Worm (Caenorhabditis elegans) whole organism, young adult: ENCODE results near the gene K09E4.4.

Experiments
- C06A6.2 ChIP-seq: fragments of 200-800 bp; sonication (Bioruptor generic); conservative IDR thresholded peaks from 2 replicates; pipeline ENCODE4 v1.3.6; 2022; ENCODE audit warnings: missing genetic modification characterization, missing compliant biosample characterization
- F10E7.11 ChIP-seq: sonication (generic microtip); optimal IDR thresholded peaks from 2 replicates; lab custom pipeline; 2017; ENCODE audit warnings: mild to moderate bottlenecking, missing genetic modification characterization, moderate library complexity, missing compliant biosample characterization
- F57A8.1 ChIP-seq: fragments of 200-800 bp; sonication (Bioruptor generic); optimal IDR thresholded peaks from 2 replicates; lab custom pipeline; 2018; ENCODE audit warnings: mild to moderate bottlenecking, missing genetic modification characterization, moderate library complexity, missing compliant biosample characterization
- T26A5.8 ChIP-seq: sonication (generic microtip); optimal IDR thresholded peaks from 2 replicates; lab custom pipeline; 2016; ENCODE audit warnings: missing genetic modification characterization, missing compliant biosample characterization
- ZK185.1 ChIP-seq: sonication (generic microtip); optimal IDR thresholded peaks from 2 replicates; lab custom pipeline; 2016; ENCODE audit warnings: mild to moderate bottlenecking, missing genetic modification characterization, missing compliant biosample characterization; ENCODE audit not compliant: poor library complexity, severe bottlenecking
- gei-17 ChIP-seq: fragments of 200-800 bp; sonication (Bioruptor generic); optimal IDR thresholded peaks from 2 replicates; lab custom pipeline; 2018; ENCODE audit warnings: mild to moderate bottlenecking, missing genetic modification characterization, missing compliant biosample characterization
- him-1 ChIP-seq: sonication (generic microtip); optimal IDR thresholded peaks from 2 replicates; lab custom pipeline; 2016; ENCODE audit warnings: missing genotype, missing genetic modification reagents, missing genetic modification characterization, missing compliant biosample characterization
- hlh-26 ChIP-seq: fragments of 200-800 bp; sonication (Bioruptor generic); conservative IDR thresholded peaks from 2 replicates; pipeline ENCODE4 v1.3.6; 2022; ENCODE audit warnings: missing genetic modification reagents, missing genetic modification characterization, missing compliant biosample characterization
- lin-35 ChIP-seq, 3 experiments: fragments of 150-350 bp in 2 of 3; sonication (generic microtip) in 1 of 3; optimal IDR thresholded peaks; 2 replicates each; lab custom pipeline; 2014 to 2018; ENCODE audit warnings: missing biosample characterization in 3 of 3, missing genetic modification characterization in 3 of 3, missing genetic modification reagents in 3 of 3
- lsl-1 ChIP-seq: fragments of 200-800 bp; sonication (Bioruptor generic); optimal IDR thresholded peaks from 2 replicates; lab custom pipeline; 2018; ENCODE audit warnings: mild to moderate bottlenecking, missing genetic modification characterization, moderate library complexity, missing compliant biosample characterization
- snpc-4 ChIP-seq, 5 experiments: fragments of 150-350 bp in 1 of 5; sonication (generic microtip) in 4 of 5; optimal IDR thresholded peaks; 2 replicates each; lab custom pipeline; 2014 to 2018; ENCODE audit warnings: missing genetic modification characterization in 5 of 5, missing biosample characterization in 3 of 5, antibody characterized with exemption in 2 of 5, mild to moderate bottlenecking in 2 of 5, missing compliant biosample characterization in 2 of 5, missing genotype in 2 of 5, moderate library complexity in 2 of 5, missing genetic modification reagents in 1 of 5
- unc-62 ChIP-seq: fragments of 150-350 bp; optimal IDR thresholded peaks from 2 replicates; lab custom pipeline; 2014; ENCODE audit warnings: missing biosample characterization, missing genetic modification reagents, missing genetic modification characterization
- xnd-1 ChIP-seq: sonication (generic microtip); optimal IDR thresholded peaks from 2 replicates; lab custom pipeline; 2016; ENCODE audit warnings: missing genotype, missing genetic modification reagents, missing genetic modification characterization, missing compliant biosample characterization

DNA sequence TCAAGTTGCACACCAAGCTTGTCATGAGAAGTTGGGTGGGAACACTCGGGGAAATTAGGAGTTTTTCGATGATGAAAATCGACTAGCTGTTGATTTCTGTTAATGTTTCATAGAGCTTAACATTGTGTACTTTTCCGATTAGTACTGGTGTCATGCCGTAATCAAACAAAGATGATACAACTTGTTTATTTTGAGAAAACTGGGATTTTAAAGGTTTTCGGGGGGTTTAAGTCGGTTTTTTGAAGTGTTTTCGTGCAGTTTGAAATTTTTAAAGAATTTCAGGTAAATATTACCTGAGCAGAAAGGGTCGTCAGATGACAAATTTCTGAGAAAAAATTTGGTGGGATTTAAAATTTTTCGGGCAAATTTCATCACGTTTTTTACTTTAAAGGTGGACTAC lies 49.6 kb upstream of the K09E4.4 start, which contains the start of gene eat-2:
- TF ChIP-seq unc-62 (no peak), lin-35 (GFP tag; optimal IDR thresholded peaks at IDR 0.05; lab: Kevin White, UChicago) (no peak), gei-17 (no peak), F57A8.1 (GFP tag; lab: Kevin White, UChicago) (no peak), snpc-4 (GFP tag; optimal IDR thresholded peaks at IDR 0.05; lab: Kevin White, UChicago) (no peak), snpc-4 (tag; optimal IDR thresholded peaks at IDR 0.05; lab: Kevin White, UChicago) (no peak), ZK185.1 (tag; lab: Kevin White, UChicago) (no peak), F10E7.11 (tag; lab: Kevin White, UChicago) (no peak), T26A5.8 (tag; lab: Kevin White, UChicago) (no peak), lsl-1 (GFP tag; lab: Kevin White, UChicago) (no peak), C06A6.2 (GFP tag; lab: Robert Waterston, UW) (no peak), him-1 (tag; lab: Kevin White, UChicago) (no peak), xnd-1 (tag; lab: Kevin White, UChicago) (no peak), hlh-26 (GFP tag; lab: Robert Waterston, UW) (no peak)
